Worm (Caenorhabditis elegans): ENCODE results near the gene F32D8.3.
"Not testable (repeated sequence)": the region's sequence is repeated elsewhere in the genome, so short reads cannot be mapped to it uniquely, and the experiment has no call there.

F32D8.3 gene

DNA sequence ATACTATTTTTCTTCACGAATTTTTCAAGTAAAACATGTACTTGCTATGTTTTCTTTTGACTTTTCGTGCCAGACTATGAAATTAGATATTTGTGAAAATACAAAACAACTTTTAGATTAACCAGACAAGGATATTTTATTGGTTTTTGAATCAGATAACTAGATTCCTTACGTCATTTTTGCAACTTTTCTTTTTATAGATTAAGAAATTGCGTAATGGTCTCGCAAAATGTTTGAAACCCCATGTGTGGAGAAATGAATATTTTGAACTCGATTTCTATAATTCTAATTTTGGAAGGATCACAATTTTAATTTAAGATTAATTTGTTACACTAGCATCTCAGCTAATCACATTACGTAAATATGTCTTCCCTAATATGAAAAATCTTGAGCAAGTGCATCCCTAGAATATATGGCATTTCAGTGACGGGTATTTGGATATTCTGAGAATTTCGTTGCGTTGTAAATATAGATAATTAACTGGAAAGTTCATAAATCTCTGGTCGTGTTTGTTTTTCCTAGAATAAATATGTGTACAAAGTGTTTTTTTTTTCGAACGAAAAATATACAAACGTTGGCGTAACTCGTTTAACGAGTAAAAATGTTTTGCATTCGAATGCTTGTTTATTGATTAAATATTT, 24.1 kb upstream of the F32D8.3 start:
- no peak for TF ChIP-seq Y5F2A.4 (GFP tag; optimal IDR thresholded peaks at IDR 0.05)
- no peak for TF ChIP-seq zip-11 (GFP tag; IDR thresholded peaks at IDR 0.05)
- no peak for TF ChIP-seq cey-2 (tag; optimal IDR thresholded peaks at IDR 0.05; ENCODE audit: borderline replicate concordance, insufficient read depth)
- TF ChIP-seq nhr-10 (tag; optimal IDR thresholded peaks at IDR 0.05), result no peak
- TF ChIP-seq hmg-1.1 (GFP tag; IDR thresholded peaks at IDR 0.05), result no peak
- TF ChIP-seq tag-97 (GFP tag; IDR thresholded peaks at IDR 0.05), result no peak
- no peak for TF ChIP-seq hlh-30 (tag; optimal IDR thresholded peaks at IDR 0.05; ENCODE audit: insufficient read depth)
- no peak for TF ChIP-seq ceh-28 (tag; optimal IDR thresholded peaks at IDR 0.05)
- no peak for TF ChIP-seq daf-16 (GFP tag; optimal IDR thresholded peaks at IDR 0.05)
- TF ChIP-seq daf-16 (tag; optimal IDR thresholded peaks at IDR 0.05), result no peak
- no peak for TF ChIP-seq pqm-1 (tag; optimal IDR thresholded peaks at IDR 0.05)
- TF ChIP-seq lin-29 (GFP tag; IDR thresholded peaks at IDR 0.05), result no peak
- TF ChIP-seq madf-5 (GFP tag; IDR thresholded peaks at IDR 0.05), result no peak
- no peak for TF ChIP-seq ZK337.2 (GFP tag; IDR thresholded peaks at IDR 0.05)
- TF ChIP-seq D1046.2 (GFP tag; IDR thresholded peaks at IDR 0.05), result no peak
- TF ChIP-seq daf-19 (GFP tag; conservative IDR thresholded peaks at IDR 0.05), result no peak
- TF ChIP-seq skn-1 (tag; optimal IDR thresholded peaks at IDR 0.05), result no peak

DNA sequence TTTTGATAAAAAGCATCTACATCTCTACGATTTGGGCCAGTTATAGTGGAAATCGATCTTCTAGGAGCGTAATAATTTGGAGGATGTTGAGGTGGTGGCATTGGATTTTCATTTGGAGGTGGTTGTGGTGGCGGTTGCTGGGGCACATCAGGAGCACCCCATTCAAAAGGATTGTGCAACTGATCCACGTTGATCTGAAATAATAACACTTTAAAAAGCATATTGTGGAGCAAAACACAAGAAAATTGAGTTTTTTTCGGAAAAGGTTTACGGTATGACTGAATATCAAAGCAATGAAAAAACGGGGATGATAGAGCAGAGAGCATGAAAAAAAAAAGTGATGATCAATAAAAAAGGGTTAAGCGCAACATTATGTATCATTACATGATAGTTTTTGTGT, 21.0 kb upstream of the F32D8.3 start, which contains the start of gene saeg-1:
saeg-1 (minus strand) TSS at position 101 of the 400 bp plus-strand sequence.
- TF ChIP-seq fos-1 (tag; optimal IDR thresholded peaks at IDR 0.05), result no peak
- TF ChIP-seq zag-1 (tag; optimal IDR thresholded peaks at IDR 0.05), result no peak
- no peak for TF ChIP-seq ceh-44 (GFP tag; IDR thresholded peaks at IDR 0.05)
- no peak for TF ChIP-seq ceh-62 (tag; optimal IDR thresholded peaks at IDR 0.05)
- no peak for TF ChIP-seq zip-2 (tag; optimal IDR thresholded peaks at IDR 0.05)
- no peak for TF ChIP-seq hif-1 (tag; optimal IDR thresholded peaks at IDR 0.05)
- TF ChIP-seq unc-62 (GFP tag; optimal IDR thresholded peaks at IDR 0.05 in 1 of 2), result no peak
- no peak for TF ChIP-seq unc-62 (tag; optimal IDR thresholded peaks at IDR 0.05)
- TF ChIP-seq madf-5 (GFP tag; IDR thresholded peaks at IDR 0.05), result no peak
- no peak for TF ChIP-seq arid-1 (GFP tag; conservative IDR thresholded peaks at IDR 0.05)
- TF ChIP-seq lim-7 (GFP tag; IDR thresholded peaks at IDR 0.05), result no peak
- TF ChIP-seq unc-39 (tag; optimal IDR thresholded peaks at IDR 0.05), result no peak
- no peak for TF ChIP-seq tag-97 (GFP tag; IDR thresholded peaks at IDR 0.05)
- TF ChIP-seq ces-1 (GFP tag; optimal IDR thresholded peaks at IDR 0.05), result no peak
- no peak for TF ChIP-seq F37D6.2 (tag; optimal IDR thresholded peaks at IDR 0.05)
- no peak for TF ChIP-seq set-16 (GFP tag; IDR thresholded peaks at IDR 0.05)
- TF ChIP-seq php-3 (GFP tag; IDR thresholded peaks at IDR 0.05), result no peak
- TF ChIP-seq T20F7.1 (GFP tag; optimal IDR thresholded peaks at IDR 0.05), result no peak
- no peak for TF ChIP-seq saeg-2 (GFP tag; IDR thresholded peaks at IDR 0.05)
- TF ChIP-seq nhr-41 (GFP tag; IDR thresholded peaks at IDR 0.05), result no peak
- TF ChIP-seq pqm-1 (tag; optimal IDR thresholded peaks at IDR 0.05), result no peak

DNA sequence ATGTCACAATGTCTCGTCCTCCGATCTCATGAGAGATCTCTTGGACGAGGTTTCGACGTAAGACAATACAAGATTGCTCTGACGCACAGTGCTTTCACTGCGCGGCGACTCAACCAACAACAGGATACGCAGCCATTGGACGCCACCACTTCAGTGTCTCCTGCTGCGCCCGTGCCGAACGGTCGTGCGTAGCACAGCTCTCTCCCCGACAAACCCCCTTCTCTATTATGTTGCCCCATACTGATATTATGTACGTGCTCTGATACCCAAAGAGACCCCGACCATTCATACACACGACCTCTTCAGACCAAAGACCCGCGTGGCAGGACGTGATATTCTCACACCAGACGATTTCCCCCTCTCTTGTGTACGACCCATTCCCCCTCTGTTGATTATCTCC, 20.3 kb upstream of the F32D8.3 start:
- TF ChIP-seq dmd-8 (GFP tag; IDR thresholded peaks at IDR 0.05), result peak; percentile 77
- peak; percentile 45; the same call in 1 of the 2 replicates for TF ChIP-seq D1046.2 (GFP tag; IDR thresholded peaks at IDR 0.05)
- 0 out of 2 replicates have a peak, but pooled peaks have one; percentile 8 for TF ChIP-seq pha-4 (GFP tag; IDR thresholded peaks at IDR 0.05)
- TF ChIP-seq pha-4, unc-62 (tag; optimal IDR thresholded peaks at IDR 0.05): not testable (repeated sequence)
- 0 out of 2 replicates have a peak, but pooled peaks have one; percentile 56 for TF ChIP-seq F44E2.7 (GFP tag; IDR thresholded peaks at IDR 0.05)
- TF ChIP-seq hmg-1.1 (GFP tag; IDR thresholded peaks at IDR 0.05), result peak; percentile 18; the same call in 1 of the 2 replicates
- 0 out of 2 replicates have a peak, but pooled peaks have one; percentile 35 for TF ChIP-seq ceh-20 (GFP tag; IDR thresholded peaks at IDR 0.05)
- TF ChIP-seq lim-7 (GFP tag; IDR thresholded peaks at IDR 0.05), result peak; percentile 16; the same call in 1 of the 2 replicates
- TF ChIP-seq mdt-29 (GFP tag; IDR thresholded peaks at IDR 0.05), result peak; percentile 33; the same call in 1 of the 2 replicates
- TF ChIP-seq nhr-41 (GFP tag; IDR thresholded peaks at IDR 0.05), result 0 out of 2 replicates have a peak, but pooled peaks have one; percentile 27
- TF ChIP-seq unc-62 (GFP tag; optimal IDR thresholded peaks at IDR 0.05 in 1 of 2), result peak in 1 of 2 experiments; percentile 23
- TF ChIP-seq dmd-9 (GFP tag; IDR thresholded peaks at IDR 0.05), result 0 out of 2 replicates have a peak, but pooled peaks have one; percentile 41
- TF ChIP-seq egl-43 (GFP tag; IDR thresholded peaks at IDR 0.05), result peak; percentile 79
- TF ChIP-seq Y48G9A.11 (GFP tag; IDR thresholded peaks at IDR 0.05), result 0 out of 2 replicates have a peak, but pooled peaks have one; percentile 53
- 0 out of 2 replicates have a peak, but pooled peaks have one; percentile 5 for TF ChIP-seq dmd-6 (GFP tag; IDR thresholded peaks at IDR 0.05)
- peak; percentile 48; the same call in 1 of the 2 replicates for TF ChIP-seq saeg-2 (GFP tag; IDR thresholded peaks at IDR 0.05)
- peak; percentile 49 for TF ChIP-seq set-16 (GFP tag; IDR thresholded peaks at IDR 0.05)
